Worm (Caenorhabditis elegans): ENCODE results near the gene W05B10.3.

W05B10.3 gene

DNA sequence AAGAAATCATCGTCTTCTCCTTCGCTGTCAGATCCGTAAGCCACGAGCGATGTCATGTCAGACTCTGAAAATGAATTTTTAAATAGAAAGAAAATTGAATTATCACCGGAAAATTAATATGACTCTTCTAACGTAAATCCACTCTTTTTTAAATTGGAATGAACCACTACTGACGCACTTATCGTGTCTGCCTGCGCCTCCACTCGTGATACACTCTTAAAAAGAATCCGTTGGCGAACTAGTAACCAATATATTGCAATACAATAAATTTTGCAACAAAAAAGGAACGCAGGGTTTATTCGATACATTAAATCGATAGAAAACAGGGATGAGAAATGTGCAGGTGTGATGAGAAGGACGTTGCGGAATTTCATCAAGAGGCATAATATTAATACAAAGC lies 2.1 kb downstream of the W05B10.3 start, which contains the start of gene ccch-3 (continued):
- TF ChIP-seq elt-2 (tag; optimal IDR thresholded peaks at IDR 0.05), result no peak
- TF ChIP-seq unc-30 (tag; optimal IDR thresholded peaks at IDR 0.05), result no peak
- no peak for TF ChIP-seq nhr-28 (tag; optimal IDR thresholded peaks at IDR 0.05)
- TF ChIP-seq sptf-1 (tag; optimal IDR thresholded peaks at IDR 0.05), result no peak
- TF ChIP-seq C34B4.2 (tag; optimal IDR thresholded peaks at IDR 0.05), result no peak
- TF ChIP-seq egl-27 (tag; optimal IDR thresholded peaks at IDR 0.05), result no peak

DNA sequence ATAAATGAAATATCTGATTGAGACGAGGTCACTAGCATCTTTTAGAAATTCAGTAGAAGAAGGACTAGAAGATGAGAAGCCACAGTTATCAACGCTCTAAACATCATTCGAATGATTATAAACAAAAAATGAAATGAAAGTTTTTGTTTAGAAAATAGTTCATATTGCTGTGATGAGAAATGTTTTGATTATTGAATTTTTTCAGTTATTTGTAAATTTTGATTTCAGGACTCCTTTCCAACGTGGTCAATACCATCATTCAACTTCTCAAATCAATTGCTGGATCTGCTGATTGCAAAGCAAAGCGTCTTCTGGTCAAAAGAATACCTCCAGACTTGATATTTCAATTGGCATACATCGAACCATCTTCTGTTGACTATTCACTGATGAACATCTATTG lies 3.4 kb downstream of the W05B10.3 start, which contains the start of gene W05B10.6:
Gene W05B10.6 (minus strand): TSS at position 101 of the 400 bp plus-strand sequence.
- TF ChIP-seq skn-1 (tag; optimal IDR thresholded peaks at IDR 0.05), result no peak
- TF ChIP-seq nhr-237 (tag; optimal IDR thresholded peaks at IDR 0.05), result no peak
- TF ChIP-seq alr-1 (tag; optimal IDR thresholded peaks at IDR 0.05; ENCODE audit: borderline replicate concordance), result no peak
- TF ChIP-seq xbp-1 (tag; optimal IDR thresholded peaks at IDR 0.05), result no peak
- no peak for TF ChIP-seq ztf-11 (tag; optimal IDR thresholded peaks at IDR 0.05)
- TF ChIP-seq swsn-7 (tag; optimal IDR thresholded peaks at IDR 0.05), result no peak
- no peak for TF ChIP-seq ets-5 (GFP tag; IDR thresholded peaks at IDR 0.05)
- no peak for TF ChIP-seq fkh-8 (tag; optimal IDR thresholded peaks at IDR 0.05)
- no peak for TF ChIP-seq C34B4.2 (tag; optimal IDR thresholded peaks at IDR 0.05)
- TF ChIP-seq snpc-4 (tag; optimal IDR thresholded peaks at IDR 0.05), result no peak
- no peak for TF ChIP-seq zip-4 (GFP tag; optimal IDR thresholded peaks at IDR 0.05)
- TF ChIP-seq ama-1 (optimal IDR thresholded peaks at IDR 0.05), result no peak
- TF ChIP-seq elt-2 (tag; optimal IDR thresholded peaks at IDR 0.05), result no peak
- no peak for TF ChIP-seq nhr-47 (tag; optimal IDR thresholded peaks at IDR 0.05)
- TF ChIP-seq unc-62 (GFP tag; optimal IDR thresholded peaks at IDR 0.05), result no peak
- no peak for TF ChIP-seq pag-3 (tag; optimal IDR thresholded peaks at IDR 0.05; ENCODE audit: borderline replicate concordance, insufficient read depth)
- no peak for TF ChIP-seq sptf-1 (tag; optimal IDR thresholded peaks at IDR 0.05)
- TF ChIP-seq sup-37 (GFP tag; optimal IDR thresholded peaks at IDR 0.05), result no peak

DNA sequence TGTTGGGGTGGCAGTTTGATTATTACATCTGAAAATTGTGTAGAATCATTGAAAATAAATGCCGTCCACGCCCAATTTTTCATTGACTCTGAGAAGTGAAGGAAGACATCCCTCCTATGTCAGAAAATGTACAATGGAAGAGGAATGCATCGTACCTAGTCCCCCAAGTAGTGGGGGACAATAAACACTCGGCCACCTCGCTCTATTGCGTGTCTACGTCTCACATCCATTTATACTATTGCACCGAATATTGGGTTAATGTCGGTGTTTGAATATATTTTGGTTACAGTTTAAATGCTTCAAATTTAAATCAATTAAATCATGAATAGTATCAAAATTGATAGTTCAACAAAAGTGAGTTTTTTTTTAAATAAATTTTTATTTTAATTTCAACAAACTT lies 11.9 kb downstream of the W05B10.3 start, which contains the start of gene lin-25:
Gene lin-25 (plus strand): TSS at position 290 of the 400 bp plus-strand sequence.
- TF ChIP-seq C16A3.4 (tag; optimal IDR thresholded peaks at IDR 0.05), result peak; percentile 15
- peak; percentile 71 for TF ChIP-seq lin-14 (GFP tag; optimal IDR thresholded peaks at IDR 0.05)
- TF ChIP-seq alr-1 (tag; optimal IDR thresholded peaks at IDR 0.05; ENCODE audit: borderline replicate concordance), result no peak
- TF ChIP-seq ceh-82 (tag; optimal IDR thresholded peaks at IDR 0.05), result peak in 1 of 3 experiments; percentile 32
- peak; percentile 9 for TF ChIP-seq nhr-71 (tag; optimal IDR thresholded peaks at IDR 0.05)
- TF ChIP-seq efl-1 (optimal IDR thresholded peaks at IDR 0.05), result peak; percentile 32 to 41
- peak in 1 of 2 experiments; percentile 21 for TF ChIP-seq efl-1 (GFP tag; optimal IDR thresholded peaks at IDR 0.05 in 1 of 2)
- no peak for TF ChIP-seq egl-13 (tag; optimal IDR thresholded peaks at IDR 0.05)
- no peak for TF ChIP-seq fkh-10 (GFP tag; optimal IDR thresholded peaks at IDR 0.05)
- peak in 1 of 2 experiments; percentile 51 for TF ChIP-seq lsy-2 (tag; optimal IDR thresholded peaks at IDR 0.05)
- peak; percentile 17 for TF ChIP-seq lin-15B (tag; optimal IDR thresholded peaks at IDR 0.05)
- TF ChIP-seq lir-3 (tag; optimal IDR thresholded peaks at IDR 0.05; ENCODE audit: poor library complexity), result peak; percentile 33
- TF ChIP-seq sptf-1 (tag; optimal IDR thresholded peaks at IDR 0.05), result no peak
- peak in 1 of 3 experiments; percentile 50 for TF ChIP-seq dpl-1 (GFP tag; optimal IDR thresholded peaks at IDR 0.05)
- TF ChIP-seq blmp-1 (tag; optimal IDR thresholded peaks at IDR 0.05), result peak; percentile 24
- TF ChIP-seq rnt-1 (tag; optimal IDR thresholded peaks at IDR 0.05), result peak; percentile 49
- TF ChIP-seq lin-35 (GFP tag; optimal IDR thresholded peaks at IDR 0.05), result peak; percentile 29

DNA sequence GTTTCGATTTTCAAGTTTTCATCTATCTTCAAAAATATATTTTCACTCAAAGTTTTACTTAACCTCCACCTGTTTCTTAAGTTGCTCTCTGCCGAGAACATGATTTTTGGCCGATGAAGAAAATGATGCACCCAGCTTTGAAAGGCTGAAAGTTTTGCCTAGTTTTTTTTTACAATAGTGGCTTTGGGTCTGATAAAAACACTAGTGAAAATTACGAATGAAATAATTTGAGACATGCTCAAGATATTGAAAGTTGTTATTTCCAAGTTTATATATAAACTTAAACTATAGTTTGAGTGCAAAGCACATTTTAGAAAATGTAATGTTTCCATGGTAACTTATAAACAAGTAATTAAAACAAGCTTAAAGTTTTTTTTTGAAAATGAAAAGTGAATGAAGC lies 12.3 kb downstream of the W05B10.3 start, which contains the start of gene gpa-9:
Gene gpa-9 (minus strand): TSS at position 101 of the 400 bp plus-strand sequence.
- TF ChIP-seq snpc-4 (tag; optimal IDR thresholded peaks at IDR 0.05), result no peak
- TF ChIP-seq vab-15 (tag; optimal IDR thresholded peaks at IDR 0.05), result no peak
- no peak for TF ChIP-seq mep-1 (tag; optimal IDR thresholded peaks at IDR 0.05)
- no peak for TF ChIP-seq efl-1 (optimal IDR thresholded peaks at IDR 0.05)
- peak in 1 of 2 experiments; percentile 32 for TF ChIP-seq efl-1 (GFP tag; optimal IDR thresholded peaks at IDR 0.05 in 1 of 2)

Data from whole organism, L1 larva.